Worm (Caenorhabditis elegans) whole organism, L4 larva: ENCODE data around the gene ciao-2B.

Source experiments
- F10B5.3 ChIP-seq: sonication (generic microtip); optimal IDR thresholded peaks from 2 replicates; lab custom pipeline; 2016; ENCODE audit warnings: mild to moderate bottlenecking, missing genetic modification characterization, missing compliant biosample characterization
- ama-1 ChIP-seq: fragments of 150-350 bp; optimal IDR thresholded peaks from 2 replicates; lab custom pipeline; 2014; ENCODE audit warnings: inconsistent platforms, mixed read lengths
- egl-27 ChIP-seq: sonication (generic microtip); optimal IDR thresholded peaks from 3 replicates; lab custom pipeline; 2017; ENCODE audit warnings: missing biosample characterization, missing genetic modification reagents, missing genetic modification characterization
- lin-13 ChIP-seq: fragments of 150-350 bp; optimal IDR thresholded peaks from 2 replicates; lab custom pipeline; 2014; ENCODE audit warnings: missing biosample characterization, missing genetic modification reagents, missing genetic modification characterization
- lin-39 ChIP-seq: fragments of 150-350 bp; optimal IDR thresholded peaks from 2 replicates; lab custom pipeline; 2014; ENCODE audit warnings: missing biosample characterization, missing genetic modification reagents, missing genetic modification characterization
- madf-9 ChIP-seq: fragments of 200-800 bp; sonication (Bioruptor generic); conservative IDR thresholded peaks from 2 replicates; pipeline ENCODE4 v1.3.6; 2022; ENCODE audit warnings: missing genetic modification reagents, missing genetic modification characterization, missing compliant biosample characterization
- skn-1 ChIP-seq: fragments of 150-350 bp; optimal IDR thresholded peaks from 2 replicates; lab custom pipeline; 2014; ENCODE audit warnings: missing biosample characterization, missing genetic modification characterization
- spr-1 ChIP-seq: sonication (generic microtip); optimal IDR thresholded peaks from 2 replicates; lab custom pipeline; 2016; ENCODE audit warnings: mild to moderate bottlenecking, missing genetic modification characterization, missing compliant biosample characterization
- spr-3 ChIP-seq: fragments of 200-800 bp; sonication (Bioruptor generic); optimal IDR thresholded peaks from 2 replicates; lab custom pipeline; 2018; ENCODE audit warnings: mild to moderate bottlenecking, missing genetic modification characterization, missing compliant biosample characterization

ce11 chrIII:13461535-13461934, 22.2 kb upstream of the ciao-2B start:
- TF ChIP-seq ama-1 (lab: Kevin White, UChicago) (no peak), lin-13 (GFP tag; lab: Kevin White, UChicago) (no peak), lin-39 (tag; lab: Kevin White, UChicago) (no peak), madf-9 (GFP tag; lab: Robert Waterston, UW) (no peak), egl-27 (no peak), skn-1 (no peak), spr-1 (no peak), F10B5.3 (tag; lab: Kevin White, UChicago) (no peak), spr-3 (GFP tag; lab: Kevin White, UChicago) (no peak)
